Worm (Caenorhabditis elegans): ENCODE data around the gene F10E7.9.

DNA sequence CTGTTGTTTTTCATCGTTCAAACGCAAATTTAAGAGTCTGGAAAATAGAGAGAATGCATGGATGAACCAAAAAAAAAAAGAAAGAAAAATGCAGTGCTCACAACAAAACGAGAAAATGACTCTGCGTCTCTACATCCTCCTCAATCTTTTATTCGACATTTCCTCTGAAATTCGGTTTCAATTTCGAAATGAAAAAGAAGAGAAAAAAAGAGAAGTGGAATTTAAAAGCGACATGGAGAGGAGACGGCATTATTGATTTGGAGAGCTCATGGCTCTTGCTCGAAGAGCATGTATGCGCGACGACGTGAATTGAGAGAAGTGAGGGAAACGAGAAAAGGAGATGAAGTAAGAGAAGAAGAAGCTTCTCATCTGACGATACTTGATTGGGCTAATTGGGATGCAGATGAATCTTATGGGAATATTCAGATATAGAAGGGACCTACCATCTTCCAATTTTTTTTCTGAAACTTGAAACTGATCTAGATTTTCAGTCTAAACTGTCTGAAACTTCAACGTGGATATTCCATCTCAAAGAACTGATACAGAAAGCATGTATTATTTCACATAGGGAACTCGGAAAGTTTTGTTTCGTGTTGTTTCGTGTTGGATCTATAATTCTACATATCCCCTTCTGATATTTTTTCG is 1.3 kb upstream of the F10E7.9 start:
- no peak for TF ChIP-seq cog-1 (tag; optimal IDR thresholded peaks at IDR 0.05)
- TF ChIP-seq ztf-29 (GFP tag; IDR thresholded peaks at IDR 0.05) = no peak
- no peak for TF ChIP-seq ref-1 (GFP tag; conservative IDR thresholded peaks at IDR 0.05)
- TF ChIP-seq flt-1 (GFP tag; IDR thresholded peaks at IDR 0.05) = no peak
- no peak for TF ChIP-seq klf-2 (GFP tag; conservative IDR thresholded peaks at IDR 0.05)

Measured in whole organism, midembryonic.